Fruit fly (Drosophila melanogaster): ENCODE results near the gene Crtc.

dm6 chr3L:17655837-17656308 lies 13.2 kb downstream of the Crtc start:
- no peak for TF ChIP-seq CG8159 (tag; optimal IDR thresholded peaks at IDR 0.05)
- no peak for TF ChIP-seq gl (tag; optimal IDR thresholded peaks at IDR 0.05)
- no peak for TF ChIP-seq EcR (GFP tag; optimal IDR thresholded peaks at IDR 0.05)
- TF ChIP-seq CG17806 (tag; optimal IDR thresholded peaks at IDR 0.05), result no peak
- TF ChIP-seq CG14655 (GFP tag; optimal IDR thresholded peaks at IDR 0.05), result no peak
- TF ChIP-seq Ets98B (GFP tag; IDR thresholded peaks at IDR 0.05), result 0 out of 2 replicates have a peak, but pooled peaks have one; percentile 25
- TF ChIP-seq Pif1A (GFP tag; optimal IDR thresholded peaks at IDR 0.05), result no peak
- no peak for TF ChIP-seq CG8301 (tag; optimal IDR thresholded peaks at IDR 0.05)
- no peak for TF ChIP-seq fd96Ca (GFP tag; IDR thresholded peaks at IDR 0.05)
- peak; percentile 2 for TF ChIP-seq Snoo (tag; optimal IDR thresholded peaks at IDR 0.05)
- no peak for TF ChIP-seq CG32121 (GFP tag; IDR thresholded peaks at IDR 0.05)
- TF ChIP-seq CG13204 (GFP tag; optimal IDR thresholded peaks at IDR 0.05), result no peak
- no peak for TF ChIP-seq CG34367 (tag; optimal IDR thresholded peaks at IDR 0.05)
- no peak for TF ChIP-seq CG15710 (tag; optimal IDR thresholded peaks at IDR 0.05)
